Fruit fly (Drosophila melanogaster) whole organism, adult: Measurements from ENCODE around the gene Cul3.

Experiments used
- CG11617 ChIP-seq: fragments of 200-800 bp; sonication (Bioruptor generic); optimal IDR thresholded peaks from 2 replicates; lab custom pipeline; 2017; ENCODE audit warnings: mild to moderate bottlenecking, missing biosample characterization, missing genetic modification reagents, missing genetic modification characterization
- CG12768 ChIP-seq: fragments of 200-800 bp; sonication (Bioruptor generic); optimal IDR thresholded peaks from 2 replicates; lab custom pipeline; 2017; ENCODE audit warnings: missing biosample characterization, missing genetic modification characterization, mild to moderate bottlenecking, moderate library complexity, missing genetic modification reagents
- CG14711 ChIP-seq: fragments of 200-800 bp; sonication (Bioruptor generic); optimal IDR thresholded peaks from 2 replicates; lab custom pipeline; 2018; ENCODE audit warnings: missing biosample characterization, mild to moderate bottlenecking, missing genetic modification characterization, moderate library complexity
- CG1620 ChIP-seq: fragments of 200-800 bp; sonication (Bioruptor generic); optimal IDR thresholded peaks from 2 replicates; lab custom pipeline; 2016; ENCODE audit warnings: missing biosample characterization, missing genetic modification characterization
- CG33017 ChIP-seq: fragments of 200-800 bp; sonication (Bioruptor generic); optimal IDR thresholded peaks from 2 replicates; lab custom pipeline; 2018; ENCODE audit warnings: missing biosample characterization, mild to moderate bottlenecking, missing genetic modification characterization, moderate library complexity
- CG5204 ChIP-seq: fragments of 200-800 bp; sonication (Bioruptor generic); optimal IDR thresholded peaks from 2 replicates; lab custom pipeline; 2016; ENCODE audit warnings: missing biosample characterization, missing genetic modification characterization
- CG7045 ChIP-seq: fragments of 200-800 bp; sonication (Bioruptor generic); optimal IDR thresholded peaks from 2 replicates; lab custom pipeline; 2017; ENCODE audit warnings: missing biosample characterization, mild to moderate bottlenecking, missing genetic modification characterization
- CG7101 ChIP-seq: fragments of 200-800 bp; sonication (Bioruptor generic); optimal IDR thresholded peaks from 2 replicates; lab custom pipeline; 2018; ENCODE audit warnings: missing biosample characterization, mild to moderate bottlenecking, missing genetic modification characterization, moderate library complexity
- Clk ChIP-seq: fragments of 200-800 bp; sonication (Bioruptor generic); optimal IDR thresholded peaks from 2 replicates; lab custom pipeline; 2017; ENCODE audit warnings: missing biosample characterization, missing genetic modification characterization
- Crg-1 ChIP-seq: fragments of 200-800 bp; sonication (Bioruptor generic); optimal IDR thresholded peaks from 2 replicates; lab custom pipeline; 2016; ENCODE audit warnings: missing biosample characterization, missing genetic modification characterization
- Hr96 ChIP-seq: fragments of 200-800 bp; sonication (Bioruptor generic); optimal IDR thresholded peaks from 2 replicates; lab custom pipeline; 2016; ENCODE audit warnings: missing biosample characterization, missing genetic modification characterization
- Mnt ChIP-seq: fragments of 200-800 bp; sonication (Bioruptor generic); optimal IDR thresholded peaks from 2 replicates; lab custom pipeline; 2016; ENCODE audit warnings: missing biosample characterization, mild to moderate bottlenecking, missing genetic modification characterization
- bab1 ChIP-seq: fragments of 200-800 bp; sonication (Bioruptor generic); optimal IDR thresholded peaks from 3 replicates; lab custom pipeline; 2019; ENCODE audit warnings: missing biosample characterization, mild to moderate bottlenecking, missing genetic modification characterization, moderate library complexity
- cic ChIP-seq: fragments of 200-800 bp; sonication (Bioruptor generic); optimal IDR thresholded peaks from 2 replicates; lab custom pipeline; 2017; ENCODE audit warnings: missing biosample characterization, mild to moderate bottlenecking, missing genetic modification characterization, moderate library complexity
- cnc ChIP-seq, 2 experiments: fragments of >200 bp; optimal IDR thresholded peaks; 2 replicates each; lab custom pipeline; 2017
- kay ChIP-seq: fragments of 200-800 bp; sonication (Bioruptor generic); peaks from one replicate; lab custom pipeline; 2016; ENCODE audit warnings: missing biosample characterization, missing genetic modification characterization, borderline replicate concordance
- ovo ChIP-seq: fragments of 200-800 bp; sonication (Bioruptor generic); optimal IDR thresholded peaks from 2 replicates; lab custom pipeline; 2016; ENCODE audit warnings: missing biosample characterization, missing genetic modification characterization
- pad ChIP-seq: fragments of 200-800 bp; sonication (Bioruptor generic); optimal IDR thresholded peaks from 3 replicates; lab custom pipeline; 2017; ENCODE audit warnings: missing biosample characterization, missing genetic modification characterization, mild to moderate bottlenecking, moderate library complexity, missing genetic modification reagents
- tj ChIP-seq: fragments of 200-800 bp; sonication (Bioruptor generic); optimal IDR thresholded peaks from 3 replicates; lab custom pipeline; 2017; ENCODE audit warnings: missing biosample characterization, mild to moderate bottlenecking, missing genetic modification characterization, moderate library complexity
- toe ChIP-seq: fragments of 200-800 bp; sonication (Bioruptor generic); optimal IDR thresholded peaks from 2 replicates; lab custom pipeline; 2016; ENCODE audit warnings: missing biosample characterization, missing genetic modification characterization

The Cul3 gene

DNA sequence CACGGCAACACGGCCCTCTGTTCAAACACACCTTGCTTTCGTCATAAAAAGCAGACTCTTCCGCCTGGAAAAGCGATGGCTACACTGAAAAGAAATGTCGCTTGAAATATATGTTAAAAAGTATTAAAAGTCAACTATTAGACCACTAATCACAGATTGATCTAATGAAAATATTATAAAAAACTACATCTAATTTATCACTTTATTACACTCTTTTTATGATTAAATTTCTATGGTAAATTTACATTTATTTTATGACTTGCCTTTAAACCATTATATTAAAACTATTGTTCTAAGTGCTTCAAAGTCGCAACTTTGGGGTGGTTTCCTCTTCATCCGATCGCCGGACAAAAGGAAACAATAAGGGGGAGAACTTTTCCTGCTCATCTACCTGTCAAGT is 44.6 kb upstream of the Cul3 start:
- TF ChIP-seq bab1 (GFP tag; lab: Kevin White, UChicago) (no peak), CG7101 (tag; lab: Kevin White, UChicago) (no peak), tj (GFP tag; lab: Kevin White, UChicago) (no peak), CG11617 (GFP tag; lab: Kevin White, UChicago) (no peak), Crg-1 (GFP tag; lab: Kevin White, UChicago) (no peak), toe (GFP tag; lab: Kevin White, UChicago) (no peak)

DNA sequence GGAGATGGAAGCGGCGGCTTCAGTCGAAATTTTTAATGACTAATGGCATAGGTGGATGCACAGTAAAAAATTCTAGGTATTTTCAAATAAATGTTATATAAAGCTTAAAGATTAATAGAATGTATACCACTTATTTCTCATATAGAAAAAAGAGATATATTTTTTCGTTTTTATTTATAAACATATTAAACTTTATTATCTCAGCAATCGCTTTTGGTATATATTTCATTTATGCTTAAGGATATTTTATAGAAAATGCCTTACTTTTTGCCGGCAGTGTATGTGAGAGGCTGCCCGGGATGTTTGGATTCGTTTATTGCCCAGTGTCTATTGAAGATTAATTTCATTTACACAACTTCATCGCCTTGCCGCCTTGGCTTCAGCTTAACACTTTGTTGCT is 43.1 kb upstream of the Cul3 start:
- TF ChIP-seq pad (GFP tag; lab: Kevin White, UChicago): no peak
- TF ChIP-seq cic: no peak
- TF ChIP-seq CG5204 (GFP tag; lab: Kevin White, UChicago): no peak
- TF ChIP-seq CG7045: no peak
- no peak for TF ChIP-seq Crg-1 (GFP tag; lab: Kevin White, UChicago)
- TF ChIP-seq CG14711 (tag; lab: Kevin White, UChicago): no peak
- TF ChIP-seq Hr96 (GFP tag; lab: Kevin White, UChicago): no peak
- TF ChIP-seq ovo (GFP tag; lab: Kevin White, UChicago): no peak
- TF ChIP-seq toe (GFP tag; lab: Kevin White, UChicago): no peak
- no peak for TF ChIP-seq CG12768

DNA sequence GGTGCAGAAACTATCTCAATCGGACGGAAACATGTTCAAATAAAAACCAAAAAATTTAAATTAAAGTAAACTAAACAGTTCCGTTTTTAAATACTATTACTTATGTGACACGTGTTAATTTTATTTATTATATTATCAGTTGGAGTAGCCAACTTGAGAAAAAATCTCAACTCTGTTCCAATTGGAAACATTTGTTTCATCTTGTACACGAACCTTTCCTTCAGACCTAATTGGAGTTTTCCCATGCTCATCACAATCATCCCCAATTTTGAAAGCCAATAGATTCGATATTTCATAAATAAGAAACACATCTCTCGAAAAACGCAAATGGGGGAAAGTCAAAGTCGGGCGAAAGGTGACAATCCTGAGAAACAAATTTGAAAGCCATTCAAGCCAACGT is 35.0 kb upstream of the Cul3 start:
- TF ChIP-seq CG7045 (no peak), CG5204 (GFP tag; lab: Kevin White, UChicago) (no peak), CG33017 (tag; lab: Kevin White, UChicago) (no peak), CG1620 (no peak)

DNA sequence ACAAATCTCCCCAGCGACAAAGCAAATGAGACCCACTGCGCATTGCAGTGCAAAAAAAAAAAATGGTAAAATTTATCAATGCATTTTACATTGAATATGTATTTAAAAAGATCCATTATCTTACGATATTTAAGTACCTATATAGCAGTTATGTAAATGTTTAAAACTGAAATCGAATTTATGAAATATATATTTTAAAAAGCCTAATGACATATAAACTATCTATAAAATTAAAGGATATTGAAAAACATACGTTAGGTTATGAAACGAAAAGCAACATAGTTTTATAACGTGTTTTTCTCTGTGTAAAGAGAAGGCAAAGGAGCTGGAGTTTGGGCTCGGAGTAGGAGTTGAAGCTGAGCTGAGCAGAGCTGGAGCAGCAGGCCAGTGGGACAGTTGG is 32.5 kb upstream of the Cul3 start:
- no peak for TF ChIP-seq CG11617 (GFP tag; lab: Kevin White, UChicago)
- no peak for TF ChIP-seq tj (GFP tag; lab: Kevin White, UChicago)
- TF ChIP-seq kay (GFP tag; lab: Kevin White, UChicago): no peak
- no peak for TF ChIP-seq cnc (optimal IDR thresholded peaks at IDR 0.05; lab: Kevin White, UChicago)
- no peak for TF ChIP-seq CG5204 (GFP tag; lab: Kevin White, UChicago)
- TF ChIP-seq CG1620: no peak
- no peak for TF ChIP-seq CG7045
- TF ChIP-seq CG33017 (tag; lab: Kevin White, UChicago): no peak
- TF ChIP-seq Crg-1 (GFP tag; lab: Kevin White, UChicago): no peak
- no peak for TF ChIP-seq Clk (GFP tag; lab: Kevin White, UChicago)
- TF ChIP-seq ovo (GFP tag; lab: Kevin White, UChicago): no peak

DNA sequence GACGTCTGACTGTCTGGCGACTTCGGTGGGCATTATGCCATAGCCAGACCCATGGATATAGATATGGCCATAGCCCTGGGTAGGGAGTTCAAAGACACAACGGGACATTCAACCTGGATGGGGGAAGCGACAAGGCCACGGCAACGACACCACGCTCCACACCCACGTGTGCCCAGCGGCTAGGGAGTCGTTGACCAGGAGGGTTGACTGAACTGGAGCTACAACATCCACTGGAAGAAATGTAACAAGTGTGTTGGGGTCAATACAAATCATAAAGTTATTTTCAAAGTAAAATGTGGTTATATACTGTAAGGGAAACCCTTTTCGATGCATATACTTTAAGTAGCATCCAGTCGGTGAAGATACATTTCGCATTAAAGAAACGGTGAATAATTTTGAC is 30.0 kb upstream of the Cul3 start:
- TF ChIP-seq cnc (optimal IDR thresholded peaks at IDR 0.05; lab: Kevin White, UChicago) (no peak), CG7045 (no peak), bab1 (GFP tag; lab: Kevin White, UChicago) (no peak), kay (GFP tag; lab: Kevin White, UChicago) (no peak), CG14711 (tag; lab: Kevin White, UChicago) (no peak), ovo (GFP tag; lab: Kevin White, UChicago) (no peak), Clk (GFP tag; lab: Kevin White, UChicago) (no peak), CG33017 (tag; lab: Kevin White, UChicago) (no peak), Crg-1 (GFP tag; lab: Kevin White, UChicago) (no peak), CG7101 (tag; lab: Kevin White, UChicago) (no peak), CG11617 (GFP tag; lab: Kevin White, UChicago) (no peak), tj (GFP tag; lab: Kevin White, UChicago) (no peak), Hr96 (GFP tag; lab: Kevin White, UChicago) (no peak), cic (no peak)

DNA sequence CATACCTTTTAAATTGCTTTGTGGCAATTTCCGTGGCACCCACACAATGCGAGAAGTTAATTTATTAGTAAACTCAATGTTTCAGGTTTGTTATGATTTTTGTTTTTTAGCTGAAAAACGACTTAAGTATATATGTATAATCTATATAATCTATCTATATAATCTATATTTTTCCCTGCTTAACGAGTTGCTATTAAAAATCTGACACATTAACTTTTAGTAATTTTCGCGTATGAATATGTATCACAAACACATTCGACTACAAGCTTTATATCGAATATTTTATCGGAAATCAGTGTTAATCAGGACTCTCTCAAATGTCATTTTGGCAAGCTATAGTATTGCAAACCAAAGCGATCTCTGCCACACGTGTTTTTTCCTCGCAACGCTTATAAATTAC is 25.7 kb upstream of the Cul3 start, which contains the start of gene CG15262:
Gene CG15262, plus strand, starts transcription at position 301 of the 400 bp plus-strand sequence.
- no peak for TF ChIP-seq CG7045
- no peak for TF ChIP-seq cnc (optimal IDR thresholded peaks at IDR 0.05; lab: Kevin White, UChicago)
- TF ChIP-seq bab1 (GFP tag; lab: Kevin White, UChicago): no peak
- TF ChIP-seq CG1620: no peak
- no peak for TF ChIP-seq Hr96 (GFP tag; lab: Kevin White, UChicago)
- no peak for TF ChIP-seq cic
- no peak for TF ChIP-seq pad (GFP tag; lab: Kevin White, UChicago)
- TF ChIP-seq toe (GFP tag; lab: Kevin White, UChicago): no peak
- TF ChIP-seq kay (GFP tag; lab: Kevin White, UChicago): no peak
- TF ChIP-seq CG14711 (tag; lab: Kevin White, UChicago): no peak
- no peak for TF ChIP-seq CG33017 (tag; lab: Kevin White, UChicago)
- TF ChIP-seq CG7101 (tag; lab: Kevin White, UChicago): no peak
- TF ChIP-seq tj (GFP tag; lab: Kevin White, UChicago): no peak
- TF ChIP-seq CG5204 (GFP tag; lab: Kevin White, UChicago): no peak
- no peak for TF ChIP-seq Mnt (GFP tag; lab: Kevin White, UChicago)
- TF ChIP-seq ovo (GFP tag; lab: Kevin White, UChicago): no peak
- TF ChIP-seq CG12768: no peak
- no peak for TF ChIP-seq Clk (GFP tag; lab: Kevin White, UChicago)
- TF ChIP-seq CG11617 (GFP tag; lab: Kevin White, UChicago): no peak
- TF ChIP-seq Crg-1 (GFP tag; lab: Kevin White, UChicago): no peak

DNA sequence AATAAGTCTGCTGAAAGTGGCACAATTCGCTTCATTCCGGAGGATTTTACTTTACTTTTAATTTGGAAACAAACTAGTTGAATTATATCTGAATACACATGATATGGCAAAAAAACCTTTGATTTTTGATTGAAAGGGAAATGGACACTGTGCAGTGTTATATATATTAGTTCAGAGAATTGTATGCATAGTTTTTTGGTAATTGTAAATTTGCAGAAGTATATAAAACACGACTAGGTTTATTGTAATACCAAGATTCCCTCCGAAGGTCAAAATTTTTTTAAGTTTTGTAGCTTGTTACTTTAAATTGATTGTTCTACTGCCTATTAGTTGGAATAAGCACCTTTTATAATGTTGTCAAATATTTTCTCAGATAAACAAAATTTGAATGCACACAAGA is 20.3 kb upstream of the Cul3 start, which contains the start of gene CG15260:
Gene CG15260, minus strand, starts transcription at position 101 of the 400 bp plus-strand sequence.
- no peak for TF ChIP-seq CG5204 (GFP tag; lab: Kevin White, UChicago)
- TF ChIP-seq cic: no peak
- no peak for TF ChIP-seq Mnt (GFP tag; lab: Kevin White, UChicago)
- TF ChIP-seq Hr96 (GFP tag; lab: Kevin White, UChicago): no peak
- no peak for TF ChIP-seq tj (GFP tag; lab: Kevin White, UChicago)
- no peak for TF ChIP-seq kay (GFP tag; lab: Kevin White, UChicago)
- TF ChIP-seq Clk (GFP tag; lab: Kevin White, UChicago): no peak
- no peak for TF ChIP-seq CG11617 (GFP tag; lab: Kevin White, UChicago)
